Worm (Caenorhabditis elegans) whole organism, late embryonic: ENCODE measurements around the gene Y102A5C.40.

Experiments used
- K02D7.2 ChIP-seq: sonication (generic microtip); optimal IDR thresholded peaks from 2 replicates; lab custom pipeline; 2017; ENCODE audit warnings: mild to moderate bottlenecking, missing genetic modification characterization, missing compliant biosample characterization
- K09A11.1 ChIP-seq: sonication (generic microtip); optimal IDR thresholded peaks from 2 replicates; lab custom pipeline; 2017; ENCODE audit warnings: antibody characterized with exemption, mild to moderate bottlenecking, missing genetic modification characterization, missing compliant biosample characterization; ENCODE audit not compliant: insufficient read depth
- ama-1 ChIP-seq: fragments of 150-350 bp; optimal IDR thresholded peaks from 2 replicates; lab custom pipeline; 2014
- ceh-30 ChIP-seq: fragments of 150-350 bp; optimal IDR thresholded peaks from 2 replicates; lab custom pipeline; 2014; ENCODE audit warnings: missing biosample characterization, missing genetic modification characterization
- dmd-4 ChIP-seq: sonication (generic microtip); optimal IDR thresholded peaks from 2 replicates; lab custom pipeline; 2016; ENCODE audit warnings: borderline replicate concordance, missing genetic modification characterization, missing compliant biosample characterization
- ets-4 ChIP-seq: sonication (generic microtip); optimal IDR thresholded peaks from 2 replicates; lab custom pipeline; 2016; ENCODE audit warnings: missing genetic modification characterization, missing compliant biosample characterization
- pag-3 ChIP-seq: sonication (generic microtip); optimal IDR thresholded peaks from 2 replicates; lab custom pipeline; 2016; ENCODE audit warnings: missing compliant biosample characterization, missing genetic modification characterization, borderline replicate concordance
- pat-9 ChIP-seq: fragments of 200-800 bp; sonication (Bioruptor generic); optimal IDR thresholded peaks from 2 replicates; lab custom pipeline; 2018; ENCODE audit warnings: mild to moderate bottlenecking, missing genetic modification characterization, moderate library complexity, missing compliant biosample characterization
- pha-4 ChIP-seq: fragments of 150-350 bp; optimal IDR thresholded peaks from 2 replicates; lab custom pipeline; 2018; ENCODE audit warnings: missing biosample characterization, missing genetic modification reagents, missing genetic modification characterization
- pqm-1 ChIP-seq: sonication (generic microtip); optimal IDR thresholded peaks from 2 replicates; lab custom pipeline; 2016; ENCODE audit warnings: missing genetic modification characterization, missing compliant biosample characterization
- sox-4 ChIP-seq: sonication (generic microtip); optimal IDR thresholded peaks from 2 replicates; lab custom pipeline; 2017; ENCODE audit warnings: mild to moderate bottlenecking, missing genetic modification characterization, inconsistent platforms, missing compliant biosample characterization

- TF ChIP-seq pqm-1 (tag; lab: Kevin White, UChicago) (no peak), pag-3 (no peak), ets-4 (tag; lab: Kevin White, UChicago) (no peak), ceh-30 (tag; lab: Kevin White, UChicago) (no peak), ama-1 (lab: Kevin White, UChicago) (no peak), sox-4 (tag; lab: Kevin White, UChicago) (no peak), K02D7.2 (tag; lab: Kevin White, UChicago) (no peak), pat-9 (tag; lab: Kevin White, UChicago) (no peak), dmd-4 (no peak), K09A11.1 (tag; lab: Kevin White, UChicago) (no peak), pha-4 (tag; lab: Kevin White, UChicago) (no peak)
Measured at ce11 chrV:17021361-17021760, 34.4 kb upstream of the Y102A5C.40 start, which contains the start of gene F49H6.12.
